Worm (Caenorhabditis elegans): ENCODE results near the gene fbxa-199.

- no peak for TF ChIP-seq K11D2.4 (GFP tag; IDR thresholded peaks at IDR 0.05)
- no peak for TF ChIP-seq Y79H2A.3 (GFP tag; conservative IDR thresholded peaks at IDR 0.05)
Measured at ce11 chrV:15434647-15435046, 36.0 kb upstream of the fbxa-199 start.

All from whole organism, young adult.